Worm (Caenorhabditis elegans): ENCODE results near the gene mnk-1.

ce11 chrII:10509746-10510145, 45.1 kb downstream of the mnk-1 start, which contains the start of gene F59B10.2:
- TF ChIP-seq him-1 (tag; optimal IDR thresholded peaks at IDR 0.05) (no peak), dao-5 (tag; optimal IDR thresholded peaks at IDR 0.05) (no peak)

Data from whole organism, L4/young adult.